Worm (Caenorhabditis elegans) whole organism, early embryonic: ENCODE measurements around the gene clec-58.
A peak's percentile ranks its signal among the peaks of the same experiment; 100 is the strongest.

ENCODE experiments used
- B0310.2 ChIP-seq: sonication (generic microtip); optimal IDR thresholded peaks from 2 replicates; lab custom pipeline; 2016; ENCODE audit warnings: mild to moderate bottlenecking, missing genetic modification characterization, missing compliant biosample characterization
- F13C5.2 ChIP-seq: sonication (generic microtip); optimal IDR thresholded peaks from 2 replicates; lab custom pipeline; 2017; ENCODE audit warnings: mild to moderate bottlenecking, missing genetic modification characterization, inconsistent platforms, missing compliant biosample characterization
- aly-1 ChIP-seq: sonication (generic microtip); optimal IDR thresholded peaks from 2 replicates; lab custom pipeline; 2016; ENCODE audit warnings: missing genetic modification characterization, missing compliant biosample characterization
- ama-1 ChIP-seq: fragments of 150-350 bp; optimal IDR thresholded peaks from 2 replicates; lab custom pipeline; 2014
- ceh-13 ChIP-seq: fragments of 200-800 bp; sonication (Bioruptor generic); optimal IDR thresholded peaks from 2 replicates; lab custom pipeline; 2018; ENCODE audit warnings: mild to moderate bottlenecking, missing genetic modification characterization, missing compliant biosample characterization
- ceh-36 ChIP-seq: sonication (generic microtip); optimal IDR thresholded peaks from 2 replicates; lab custom pipeline; 2016; ENCODE audit warnings: missing genetic modification characterization, inconsistent platforms, missing compliant biosample characterization
- ets-7 ChIP-seq: sonication (generic microtip); optimal IDR thresholded peaks from 2 replicates; lab custom pipeline; 2016; ENCODE audit warnings: missing genotype, missing genetic modification characterization, missing compliant biosample characterization
- flt-1 ChIP-seq: fragments of 200-800 bp; sonication (Bioruptor generic); IDR thresholded peaks from 2 replicates; pipeline ENCODE4 v1.3.6; 2022; ENCODE audit warnings: missing genetic modification characterization, missing compliant biosample characterization
- hmbx-1 ChIP-seq: sonication (generic microtip); optimal IDR thresholded peaks from 2 replicates; lab custom pipeline; 2016; ENCODE audit warnings: mild to moderate bottlenecking, missing genetic modification characterization, missing compliant biosample characterization
- hmg-4 ChIP-seq: fragments of 200-800 bp; sonication (Bioruptor generic); optimal IDR thresholded peaks from 2 replicates; lab custom pipeline; 2018; ENCODE audit warnings: mild to moderate bottlenecking, missing genetic modification characterization, missing compliant biosample characterization
- hnd-1 ChIP-seq: sonication (generic microtip); optimal IDR thresholded peaks from 2 replicates; lab custom pipeline; 2016; ENCODE audit warnings: missing genetic modification characterization, missing compliant biosample characterization
- pes-1 ChIP-seq: fragments of 200-800 bp; sonication (Bioruptor generic); IDR thresholded peaks from 2 replicates; pipeline ENCODE4 v1.3.6; 2022; ENCODE audit warnings: missing genetic modification reagents, missing genetic modification characterization, missing compliant biosample characterization
- scrt-1 ChIP-seq: fragments of 200-800 bp; sonication (Bioruptor generic); IDR thresholded peaks from 2 replicates; pipeline ENCODE4 v1.3.6; 2022; ENCODE audit warnings: missing genetic modification characterization, missing compliant biosample characterization
- sea-1 ChIP-seq: fragments of 200-800 bp; sonication (Bioruptor generic); conservative IDR thresholded peaks from 2 replicates; pipeline ENCODE4 v1.3.6; 2022; ENCODE audit warnings: missing genetic modification characterization, missing compliant biosample characterization
- tbx-11 ChIP-seq: fragments of 200-800 bp; sonication (Bioruptor generic); IDR thresholded peaks from 2 replicates; pipeline ENCODE4 v1.3.6; 2022; ENCODE audit warnings: missing genetic modification characterization, missing compliant biosample characterization
- tbx-37 ChIP-seq: fragments of 200-800 bp; sonication (Bioruptor generic); conservative IDR thresholded peaks from 2 replicates; pipeline ENCODE4 v1.3.6; 2022; ENCODE audit warnings: missing genetic modification reagents, missing genetic modification characterization, missing compliant biosample characterization
- tra-4 ChIP-seq: sonication (generic microtip); optimal IDR thresholded peaks from 2 replicates; lab custom pipeline; 2017; ENCODE audit warnings: missing genetic modification characterization, missing compliant biosample characterization

Gene clec-58

ce11 chrII:10513377-10513776 is 37.4 kb upstream of the clec-58 start:
- no peak for TF ChIP-seq pes-1 (GFP tag; lab: Robert Waterston, UW)
- no peak for TF ChIP-seq B0310.2 (tag; lab: Kevin White, UChicago)

ce11 chrII:10510242-10510641 is 34.3 kb upstream of the clec-58 start, which contains the start of gene F59B10.3:
Gene F59B10.3, plus strand, starts transcription at chrII:10510542.
- TF ChIP-seq sea-1 (GFP tag; lab: Robert Waterston, UW) = no peak
- TF ChIP-seq hmg-4 (GFP tag; lab: Kevin White, UChicago) = no peak
- no peak for TF ChIP-seq ceh-13
- TF ChIP-seq ama-1 (lab: Kevin White, UChicago) = no peak
- TF ChIP-seq tra-4 (tag; lab: Kevin White, UChicago) = no peak
- TF ChIP-seq flt-1 (GFP tag; lab: Robert Waterston, UW) = no peak
- TF ChIP-seq hmbx-1 (tag; lab: Kevin White, UChicago) = no peak
- no peak for TF ChIP-seq hnd-1 (tag; lab: Kevin White, UChicago)
- no peak for TF ChIP-seq B0310.2 (tag; lab: Kevin White, UChicago)
- no peak for TF ChIP-seq scrt-1 (GFP tag; lab: Robert Waterston, UW)
- no peak for TF ChIP-seq aly-1 (tag; lab: Kevin White, UChicago)
- TF ChIP-seq pes-1 (GFP tag; lab: Robert Waterston, UW) = no peak
- TF ChIP-seq tbx-37 = no peak
- TF ChIP-seq F13C5.2 (tag; lab: Kevin White, UChicago) = no peak
- TF ChIP-seq tbx-11 (GFP tag; lab: Robert Waterston, UW) = no peak
- no peak for TF ChIP-seq ceh-36

- TF ChIP-seq pes-1 (GFP tag; lab: Robert Waterston, UW) (no peak), aly-1 (tag; lab: Kevin White, UChicago) (no peak), tbx-37 (no peak), B0310.2 (tag; lab: Kevin White, UChicago) (no peak), hmbx-1 (tag; lab: Kevin White, UChicago) (no peak), ets-7 (no peak), scrt-1 (GFP tag; lab: Robert Waterston, UW) (no peak), sea-1 (GFP tag; lab: Robert Waterston, UW) (no peak), tbx-11 (GFP tag; lab: Robert Waterston, UW) (no peak), flt-1 (GFP tag; lab: Robert Waterston, UW) (no peak)
These were observed 33.8 kb upstream of the clec-58 start, which contains the start of gene F59B10.2 for ce11 chrII:10509746-10510145. Gene F59B10.2, minus strand, starts transcription at chrII:10509846.

DNA sequence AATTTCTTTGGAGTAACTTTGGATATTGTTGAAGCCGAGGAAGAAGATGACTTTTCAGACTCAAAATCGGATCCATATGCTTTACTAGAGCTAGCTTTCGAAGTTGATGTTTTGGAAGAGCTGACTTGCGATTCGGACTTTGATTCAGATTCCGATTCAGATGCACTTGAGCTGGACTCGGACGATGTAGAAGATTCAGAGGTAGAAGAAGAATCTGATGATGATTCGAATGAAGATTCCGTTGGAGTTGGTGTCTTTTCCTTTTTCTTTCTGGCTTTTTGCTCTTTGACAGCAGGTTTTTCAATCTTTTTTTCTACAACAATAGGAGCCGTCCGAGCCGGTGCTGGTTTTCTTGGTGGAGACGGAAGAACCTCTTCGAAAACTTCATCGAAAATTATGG is 32.0 kb upstream of the clec-58 start:
- TF ChIP-seq F13C5.2 (tag; lab: Kevin White, UChicago) (no peak), scrt-1 (GFP tag; lab: Robert Waterston, UW) (no peak), ceh-13 (no peak), aly-1 (tag; lab: Kevin White, UChicago) (no peak), ceh-36 (no peak), hnd-1 (tag; lab: Kevin White, UChicago) (no peak), tra-4 (tag; lab: Kevin White, UChicago) (no peak), hmg-4 (GFP tag; lab: Kevin White, UChicago) (no peak), ets-7 (no peak), hmbx-1 (tag; lab: Kevin White, UChicago) (no peak), sea-1 (GFP tag; lab: Robert Waterston, UW) (no peak), B0310.2 (tag; lab: Kevin White, UChicago) (no peak), tbx-11 (GFP tag; lab: Robert Waterston, UW) (no peak), pes-1 (GFP tag; lab: Robert Waterston, UW) (no peak)

- no peak for TF ChIP-seq aly-1 (tag; lab: Kevin White, UChicago)
- TF ChIP-seq hnd-1 (tag; lab: Kevin White, UChicago) = no peak
- TF ChIP-seq ets-7 = no peak
- TF ChIP-seq hmg-4 (GFP tag; lab: Kevin White, UChicago) = peak; percentile 18
These were observed 30.0 kb upstream of the clec-58 start for ce11 chrII:10505949-10506348.

- no peak for TF ChIP-seq ceh-13
- TF ChIP-seq hmg-4 (GFP tag; lab: Kevin White, UChicago) = peak; percentile 72
- no peak for TF ChIP-seq scrt-1 (GFP tag; lab: Robert Waterston, UW)
These were observed 28.8 kb upstream of the clec-58 start for ce11 chrII:10504729-10505128.

ce11 chrII:10502491-10503063 is 26.6 kb upstream of the clec-58 start, which contains the start of gene myrf-1:
Gene myrf-1, minus strand, starts transcription at chrII:10502541.
- TF ChIP-seq tbx-11 (GFP tag; lab: Robert Waterston, UW) (no peak), aly-1 (tag; lab: Kevin White, UChicago) (no peak), hmbx-1 (tag; lab: Kevin White, UChicago) (no peak), ets-7 (no peak), sea-1 (GFP tag; lab: Robert Waterston, UW) (no peak), ceh-13 (no peak), flt-1 (GFP tag; lab: Robert Waterston, UW) (peak; percentile 55; the same call in 1 of the 2 replicates), B0310.2 (tag; lab: Kevin White, UChicago) (no peak), tra-4 (tag; lab: Kevin White, UChicago) (no peak), scrt-1 (GFP tag; lab: Robert Waterston, UW) (0 out of 2 replicates have a peak, but pooled peaks have one; percentile 45), hmg-4 (GFP tag; lab: Kevin White, UChicago) (peak; percentile 86), hnd-1 (tag; lab: Kevin White, UChicago) (no peak), ceh-36 (peak; percentile 18), ama-1 (lab: Kevin White, UChicago) (no peak), tbx-37 (no peak), F13C5.2 (tag; lab: Kevin White, UChicago) (peak; percentile 69), pes-1 (GFP tag; lab: Robert Waterston, UW) (no peak)
